Fruit fly (Drosophila melanogaster): ENCODE measurements around the gene mldr.

Gene mldr

dm6 chrX:6291083-6291699 is at the start of gene mldr, which contains the start of gene Rpt4:
Gene mldr, plus strand, starts transcription at chrX:6291303.
Gene Rpt4, minus strand, starts transcription at chrX:6291245.
- TF ChIP-seq EcR (GFP tag; optimal IDR thresholded peaks at IDR 0.05) (no peak), CG8478 (optimal IDR thresholded peaks at IDR 0.05) (no peak), psq (optimal IDR thresholded peaks at IDR 0.05) (no peak), Dll (optimal IDR thresholded peaks at IDR 0.05) (no peak), pan (optimal IDR thresholded peaks at IDR 0.05) (no peak), usp (GFP tag; optimal IDR thresholded peaks at IDR 0.05) (no peak)

dm6 chrX:6252897-6253540 is 38.1 kb upstream of the mldr start:
- TF ChIP-seq pan (optimal IDR thresholded peaks at IDR 0.05), result no peak
- TF ChIP-seq EcR (GFP tag; optimal IDR thresholded peaks at IDR 0.05), result no peak
- TF ChIP-seq Dll (optimal IDR thresholded peaks at IDR 0.05), result no peak
- no peak for TF ChIP-seq psq (optimal IDR thresholded peaks at IDR 0.05)
- TF ChIP-seq usp (GFP tag; optimal IDR thresholded peaks at IDR 0.05), result no peak
- no peak for TF ChIP-seq CG8478 (optimal IDR thresholded peaks at IDR 0.05)

- TF ChIP-seq Dll (optimal IDR thresholded peaks at IDR 0.05) (no peak), EcR (GFP tag; optimal IDR thresholded peaks at IDR 0.05) (no peak)
Measured at dm6 chrX:6253701-6254100, 37.4 kb upstream of the mldr start.

- no peak for TF ChIP-seq CG8478 (optimal IDR thresholded peaks at IDR 0.05)
- no peak for TF ChIP-seq pan (optimal IDR thresholded peaks at IDR 0.05)
- TF ChIP-seq EcR (GFP tag; optimal IDR thresholded peaks at IDR 0.05), result no peak
- no peak for TF ChIP-seq Dll (optimal IDR thresholded peaks at IDR 0.05)
- TF ChIP-seq usp (GFP tag; optimal IDR thresholded peaks at IDR 0.05), result no peak
- no peak for TF ChIP-seq psq (optimal IDR thresholded peaks at IDR 0.05)
Measured at dm6 chrX:6254617-6255349, 36.3 kb upstream of the mldr start.

- no peak for TF ChIP-seq Dll (optimal IDR thresholded peaks at IDR 0.05)
- TF ChIP-seq usp (GFP tag; optimal IDR thresholded peaks at IDR 0.05), result no peak
- TF ChIP-seq psq (optimal IDR thresholded peaks at IDR 0.05), result no peak
- no peak for TF ChIP-seq pan (optimal IDR thresholded peaks at IDR 0.05)
- TF ChIP-seq EcR (GFP tag; optimal IDR thresholded peaks at IDR 0.05), result no peak
- no peak for TF ChIP-seq CG8478 (optimal IDR thresholded peaks at IDR 0.05)
Measured at dm6 chrX:6255414-6255915, 35.6 kb upstream of the mldr start, which contains the start of the genes Rbcn-3A and Spx. Gene Rbcn-3A, minus strand, starts transcription at chrX:6255487. Gene Spx, plus strand, starts transcription at chrX:6255822.

- TF ChIP-seq pan (optimal IDR thresholded peaks at IDR 0.05), result no peak
- no peak for TF ChIP-seq psq (optimal IDR thresholded peaks at IDR 0.05)
- no peak for TF ChIP-seq CG8478 (optimal IDR thresholded peaks at IDR 0.05)
- no peak for TF ChIP-seq EcR (GFP tag; optimal IDR thresholded peaks at IDR 0.05)
- TF ChIP-seq Dll (optimal IDR thresholded peaks at IDR 0.05), result no peak
- no peak for TF ChIP-seq usp (GFP tag; optimal IDR thresholded peaks at IDR 0.05)
Measured at dm6 chrX:6259696-6260095, 31.4 kb upstream of the mldr start.

dm6 chrX:6260900-6261299 is 30.2 kb upstream of the mldr start, which contains the start of gene Josd:
Gene Josd, plus strand, starts transcription at chrX:6261169.
- no peak for TF ChIP-seq Dll (optimal IDR thresholded peaks at IDR 0.05)
- no peak for TF ChIP-seq psq (optimal IDR thresholded peaks at IDR 0.05)
- TF ChIP-seq CG8478 (optimal IDR thresholded peaks at IDR 0.05), result no peak
- TF ChIP-seq pan (optimal IDR thresholded peaks at IDR 0.05), result no peak
- no peak for TF ChIP-seq EcR (GFP tag; optimal IDR thresholded peaks at IDR 0.05)
- TF ChIP-seq usp (GFP tag; optimal IDR thresholded peaks at IDR 0.05), result no peak

- TF ChIP-seq Dll (optimal IDR thresholded peaks at IDR 0.05), result no peak
Measured at dm6 chrX:6263614-6264130, 27.4 kb upstream of the mldr start.

dm6 chrX:6264456-6264855 is 26.6 kb upstream of the mldr start:
- no peak for TF ChIP-seq Dll (optimal IDR thresholded peaks at IDR 0.05)
- TF ChIP-seq psq (optimal IDR thresholded peaks at IDR 0.05), result no peak

dm6 chrX:6265456-6265877 is 25.6 kb upstream of the mldr start:
- no peak for TF ChIP-seq CG8478 (optimal IDR thresholded peaks at IDR 0.05)
- no peak for TF ChIP-seq usp (GFP tag; optimal IDR thresholded peaks at IDR 0.05)
- TF ChIP-seq EcR (GFP tag; optimal IDR thresholded peaks at IDR 0.05), result no peak
- TF ChIP-seq Dll (optimal IDR thresholded peaks at IDR 0.05), result no peak
- no peak for TF ChIP-seq pan (optimal IDR thresholded peaks at IDR 0.05)
- no peak for TF ChIP-seq psq (optimal IDR thresholded peaks at IDR 0.05)

dm6 chrX:6266092-6266491 is 25.0 kb upstream of the mldr start:
- TF ChIP-seq CG8478 (optimal IDR thresholded peaks at IDR 0.05) (no peak), Dll (optimal IDR thresholded peaks at IDR 0.05) (no peak), usp (GFP tag; optimal IDR thresholded peaks at IDR 0.05) (no peak), pan (optimal IDR thresholded peaks at IDR 0.05) (no peak), EcR (GFP tag; optimal IDR thresholded peaks at IDR 0.05) (no peak), psq (optimal IDR thresholded peaks at IDR 0.05) (no peak)

dm6 chrX:6267187-6267711 is 23.9 kb upstream of the mldr start, which contains the start of gene schlank:
Gene schlank, minus strand, starts transcription at chrX:6267228.
- no peak for TF ChIP-seq CG8478 (optimal IDR thresholded peaks at IDR 0.05)
- TF ChIP-seq psq (optimal IDR thresholded peaks at IDR 0.05), result no peak
- no peak for TF ChIP-seq pan (optimal IDR thresholded peaks at IDR 0.05)
- TF ChIP-seq usp (GFP tag; optimal IDR thresholded peaks at IDR 0.05), result no peak
- no peak for TF ChIP-seq EcR (GFP tag; optimal IDR thresholded peaks at IDR 0.05)
- TF ChIP-seq Dll (optimal IDR thresholded peaks at IDR 0.05), result no peak

Data from whole organism.